Fruit fly (Drosophila melanogaster) whole organism, embryonic: Measurements from ENCODE around the gene Moe.

Source experiments
- CG10654 ChIP-seq: fragments of 200-800 bp; sonication (Bioruptor generic); optimal IDR thresholded peaks from 2 replicates; lab custom pipeline; 2016; ENCODE audit warnings: missing biosample characterization, missing genetic modification characterization
- CG11247 ChIP-seq: fragments of 200-800 bp; sonication (Bioruptor generic); IDR thresholded peaks from 2 replicates; pipeline ENCODE4 v1.3.6; 2022; ENCODE audit warnings: missing biosample characterization, missing genetic modification characterization
- CG12071 ChIP-seq: fragments of 200-800 bp; sonication (Bioruptor generic); optimal IDR thresholded peaks from 3 replicates; lab custom pipeline; 2018; ENCODE audit warnings: missing biosample characterization, mild to moderate bottlenecking, missing genetic modification characterization
- CG15269 ChIP-seq: fragments of 200-800 bp; sonication (Bioruptor generic); optimal IDR thresholded peaks from 2 replicates; lab custom pipeline; 2018; ENCODE audit warnings: missing biosample characterization, mild to moderate bottlenecking, missing genetic modification characterization, moderate library complexity
- CG18011 ChIP-seq: fragments of 200-800 bp; sonication (Bioruptor generic); optimal IDR thresholded peaks from 2 replicates; lab custom pipeline; 2017; ENCODE audit warnings: missing biosample characterization, missing genetic modification characterization, mild to moderate bottlenecking, moderate library complexity, missing genotype
- CG18764 ChIP-seq: fragments of 200-800 bp; sonication (Bioruptor generic); optimal IDR thresholded peaks from 3 replicates; lab custom pipeline; 2016; ENCODE audit warnings: missing biosample characterization, missing genetic modification characterization
- CG31365 ChIP-seq: fragments of 200-800 bp; sonication (Bioruptor generic); optimal IDR thresholded peaks from 2 replicates; lab custom pipeline; 2018; ENCODE audit warnings: missing biosample characterization, mild to moderate bottlenecking, missing genetic modification characterization
- CG3838 ChIP-seq: fragments of 200-800 bp; sonication (Bioruptor generic); optimal IDR thresholded peaks from 3 replicates; lab custom pipeline; 2016; ENCODE audit warnings: missing biosample characterization, missing genetic modification characterization
- CG6765 ChIP-seq: fragments of 200-800 bp; sonication (Bioruptor generic); optimal IDR thresholded peaks from 3 replicates; lab custom pipeline; 2017; ENCODE audit warnings: missing biosample characterization, mild to moderate bottlenecking, missing genetic modification characterization
- CG7271 ChIP-seq: fragments of 200-800 bp; sonication (Bioruptor generic); optimal IDR thresholded peaks from 2 replicates; lab custom pipeline; 2018; ENCODE audit warnings: missing biosample characterization, mild to moderate bottlenecking, missing genetic modification characterization, moderate library complexity
- CG7556 ChIP-seq: fragments of 200-800 bp; sonication (Bioruptor generic); optimal IDR thresholded peaks from 2 replicates; lab custom pipeline; 2017; ENCODE audit warnings: missing biosample characterization, mild to moderate bottlenecking, missing genetic modification characterization
- CG7987 ChIP-seq: fragments of 200-800 bp; sonication (Bioruptor generic); optimal IDR thresholded peaks from 2 replicates; lab custom pipeline; 2018; ENCODE audit warnings: missing biosample characterization, mild to moderate bottlenecking, missing genetic modification characterization, moderate library complexity
- CG8290 ChIP-seq, 3 experiments: fragments of 200-800 bp; sonication (Bioruptor generic); optimal IDR thresholded peaks; 2 replicates each; lab custom pipeline; 2016 to 2019; ENCODE audit warnings: missing biosample characterization in 3 of 3, missing genetic modification characterization in 3 of 3, mild to moderate bottlenecking in 2 of 3, moderate library complexity in 1 of 3
- CG8944 ChIP-seq: fragments of 200-800 bp; sonication (Bioruptor generic); optimal IDR thresholded peaks from 3 replicates; lab custom pipeline; 2016; ENCODE audit warnings: missing biosample characterization, missing genetic modification characterization
- CG9727 ChIP-seq: fragments of 200-800 bp; sonication (Bioruptor generic); optimal IDR thresholded peaks from 3 replicates; lab custom pipeline; 2017; ENCODE audit warnings: missing biosample characterization, mild to moderate bottlenecking, missing genetic modification characterization
- CkIIα-i1 ChIP-seq: fragments of 200-800 bp; sonication (Bioruptor generic); IDR thresholded peaks from 2 replicates; pipeline ENCODE4 v1.3.6; 2022; ENCODE audit warnings: missing biosample characterization, missing genetic modification characterization
- Eip74EF ChIP-seq, 2 experiments: fragments of 200-800 bp in 1 of 2; fragments of >200 bp in 1 of 2; sonication (Bioruptor generic) in 1 of 2; optimal IDR thresholded peaks; 2 replicates each; lab custom pipeline; 2017 to 2019; ENCODE audit warnings: missing biosample characterization in 2 of 2, missing genetic modification characterization in 2 of 2, mild to moderate bottlenecking in 1 of 2, moderate library complexity in 1 of 2
- GATAe ChIP-seq: fragments of 200-800 bp; sonication (Bioruptor generic); conservative IDR thresholded peaks from 2 replicates; pipeline ENCODE4 v1.3.6; 2022; ENCODE audit warnings: missing biosample characterization, missing genetic modification characterization
- H2.0 ChIP-seq: fragments of 200-800 bp; sonication (Bioruptor generic); IDR thresholded peaks from 2 replicates; pipeline ENCODE4 v1.3.6; 2022; ENCODE audit warnings: missing biosample characterization, missing genetic modification characterization
- Six4 ChIP-seq: fragments of 200-800 bp; sonication (Bioruptor generic); optimal IDR thresholded peaks from 2 replicates; lab custom pipeline; 2016; ENCODE audit warnings: missing biosample characterization, missing genetic modification characterization
- Vsx1 ChIP-seq: fragments of 200-800 bp; sonication (Bioruptor generic); optimal IDR thresholded peaks from 2 replicates; lab custom pipeline; 2017; ENCODE audit warnings: missing biosample characterization, mild to moderate bottlenecking, missing genetic modification characterization, missing genetic modification reagents
- Xrp1 ChIP-seq: fragments of 200-800 bp; sonication (Bioruptor generic); IDR thresholded peaks from 2 replicates; pipeline ENCODE4 v1.3.6; 2022; ENCODE audit warnings: missing biosample characterization, missing genetic modification characterization
- al ChIP-seq: fragments of 200-800 bp; sonication (Bioruptor generic); IDR thresholded peaks from 2 replicates; pipeline ENCODE4 v1.3.6; 2022; ENCODE audit warnings: missing biosample characterization, missing genetic modification characterization
- amos ChIP-seq: fragments of 200-800 bp; sonication (Bioruptor generic); IDR thresholded peaks from 2 replicates; pipeline ENCODE4 v1.3.6; 2022; ENCODE audit warnings: missing biosample characterization, missing genetic modification characterization; ENCODE audit not compliant: partially characterized antibody
- bbx ChIP-seq: fragments of 200-800 bp; sonication (Bioruptor generic); IDR thresholded peaks from 2 replicates; pipeline ENCODE4 v1.3.6; 2022; ENCODE audit warnings: missing biosample characterization, missing genetic modification characterization; ENCODE audit not compliant: partially characterized antibody
- bcd ChIP-seq: fragments of 200-800 bp; sonication (Bioruptor generic); optimal IDR thresholded peaks from 2 replicates; lab custom pipeline; 2017; ENCODE audit warnings: missing biosample characterization, mild to moderate bottlenecking, missing genetic modification characterization
- bsh ChIP-seq, 2 experiments: fragments of 200-800 bp; sonication (Bioruptor generic); optimal IDR thresholded peaks; 2 replicates each; lab custom pipeline; 2017 to 2018; ENCODE audit warnings: mild to moderate bottlenecking in 2 of 2, missing biosample characterization in 2 of 2, missing genetic modification characterization in 2 of 2, moderate library complexity in 1 of 2
- cas ChIP-seq: fragments of 200-800 bp; sonication (Bioruptor generic); IDR thresholded peaks from 2 replicates; pipeline ENCODE4 v1.3.6; 2022; ENCODE audit warnings: missing biosample characterization, missing genetic modification characterization
- crc ChIP-seq: fragments of 200-800 bp; sonication (Bioruptor generic); optimal IDR thresholded peaks from 2 replicates; lab custom pipeline; 2016; ENCODE audit warnings: missing biosample characterization, missing genetic modification characterization
- da ChIP-seq: fragments of 200-800 bp; sonication (Bioruptor generic); optimal IDR thresholded peaks from 2 replicates; lab custom pipeline; 2016; ENCODE audit warnings: missing biosample characterization, missing genetic modification characterization
- gcm ChIP-seq: fragments of 200-800 bp; sonication (Bioruptor generic); optimal IDR thresholded peaks from 2 replicates; lab custom pipeline; 2019; ENCODE audit warnings: missing biosample characterization, mild to moderate bottlenecking, missing genetic modification characterization, moderate library complexity
- gem ChIP-seq: fragments of 200-800 bp; sonication (Bioruptor generic); optimal IDR thresholded peaks from 2 replicates; lab custom pipeline; 2019; ENCODE audit warnings: missing biosample characterization, mild to moderate bottlenecking, missing genetic modification characterization, moderate library complexity
- h ChIP-seq: fragments of >200 bp; optimal IDR thresholded peaks from 2 replicates; lab custom pipeline; 2017
- her ChIP-seq: fragments of 200-800 bp; sonication (Bioruptor generic); optimal IDR thresholded peaks from 2 replicates; lab custom pipeline; 2016; ENCODE audit warnings: missing biosample characterization, missing genetic modification characterization
- insv ChIP-seq, 2 experiments: fragments of 200-800 bp; sonication (Bioruptor generic); optimal IDR thresholded peaks; 3 replicates each; lab custom pipeline; 2016 to 2018; ENCODE audit warnings: missing biosample characterization in 2 of 2, missing genetic modification characterization in 2 of 2
- lov ChIP-seq, 2 experiments: fragments of 200-800 bp in 1 of 2; fragments of >200 bp in 1 of 2; sonication (Bioruptor generic) in 1 of 2; IDR thresholded peaks in 1 of 2; optimal IDR thresholded peaks in 1 of 2; 2 replicates in 1 of 2; 3 replicates in 1 of 2; pipeline versions ENCODE4 v1.3.6 to Lab custom; 2017 to 2022; ENCODE audit warnings: missing biosample characterization in 1 of 2, missing genetic modification characterization in 1 of 2
- nerfin-2 ChIP-seq: fragments of 200-800 bp; sonication (Bioruptor generic); IDR thresholded peaks from 2 replicates; pipeline ENCODE4 v1.3.6; 2022; ENCODE audit warnings: missing biosample characterization, missing genetic modification characterization; ENCODE audit not compliant: partially characterized antibody
- p53 ChIP-seq: fragments of 200-800 bp; sonication (Bioruptor generic); optimal IDR thresholded peaks from 2 replicates; lab custom pipeline; 2016; ENCODE audit warnings: missing biosample characterization, missing genetic modification characterization
- pfk ChIP-seq: fragments of 200-800 bp; sonication (Bioruptor generic); optimal IDR thresholded peaks from 2 replicates; lab custom pipeline; 2018; ENCODE audit warnings: missing biosample characterization, mild to moderate bottlenecking, missing genetic modification characterization, moderate library complexity
- pum ChIP-seq: fragments of 200-800 bp; sonication (Bioruptor generic); optimal IDR thresholded peaks from 2 replicates; lab custom pipeline; 2016; ENCODE audit warnings: missing biosample characterization, missing genetic modification characterization
- ranshi ChIP-seq: fragments of 200-800 bp; sonication (Bioruptor generic); IDR thresholded peaks from 2 replicates; pipeline ENCODE4 v1.3.6; 2022; ENCODE audit warnings: missing biosample characterization, missing genetic modification characterization
- rib ChIP-seq: fragments of 200-800 bp; sonication (Bioruptor generic); IDR thresholded peaks from 2 replicates; pipeline ENCODE4 v1.3.6; 2022; ENCODE audit warnings: missing biosample characterization, missing genetic modification characterization
- sima ChIP-seq: fragments of 200-800 bp; sonication (Bioruptor generic); optimal IDR thresholded peaks from 2 replicates; lab custom pipeline; 2016; ENCODE audit warnings: missing biosample characterization, missing genetic modification characterization
- vnd ChIP-seq: fragments of 200-800 bp; sonication (Bioruptor generic); IDR thresholded peaks from 3 replicates; pipeline ENCODE4 v1.3.6; 2022; ENCODE audit warnings: missing biosample characterization, missing genetic modification characterization; ENCODE audit not compliant: partially characterized antibody
- vvl ChIP-seq: fragments of 200-800 bp; sonication (Bioruptor generic); IDR thresholded peaks from 2 replicates; pipeline ENCODE4 v1.3.6; 2022; ENCODE audit warnings: missing biosample characterization, missing genetic modification characterization
- wek ChIP-seq: fragments of 200-800 bp; sonication (Bioruptor generic); optimal IDR thresholded peaks from 3 replicates; lab custom pipeline; 2018; ENCODE audit warnings: missing biosample characterization, mild to moderate bottlenecking, missing genetic modification characterization, moderate library complexity
- yki ChIP-seq: fragments of >200 bp; optimal IDR thresholded peaks from 3 replicates; lab custom pipeline; 2018

The Moe gene

dm6 chrX:8863554-8864498 lies 34.3 kb downstream of the Moe start (continued):
- peak; percentile 89 for TF ChIP-seq gem
- TF ChIP-seq lov (optimal IDR thresholded peaks at IDR 0.05; lab: Kevin White, UChicago): no peak
- peak; percentile 63; the same call in 1 of the 3 replicates for TF ChIP-seq lov (GFP tag; IDR thresholded peaks at IDR 0.05; lab: Robert Waterston, UW)
- peak in 1 of 2 experiments; percentile 44 for TF ChIP-seq insv (GFP tag; optimal IDR thresholded peaks at IDR 0.05; lab: Kevin White, UChicago)
- no peak for TF ChIP-seq sima (GFP tag; lab: Kevin White, UChicago)
- peak; percentile 74 for TF ChIP-seq gcm (GFP tag; lab: Kevin White, UChicago)
- TF ChIP-seq amos: peak; percentile 13; the same call in 1 of the 2 replicates
- peak; percentile 12 for TF ChIP-seq pum (GFP tag; lab: Kevin White, UChicago)
- TF ChIP-seq pfk (GFP tag; lab: Kevin White, UChicago): no peak
- peak in 1 of 2 experiments; percentile 82 for TF ChIP-seq Eip74EF (GFP tag; optimal IDR thresholded peaks at IDR 0.05; lab: Kevin White, UChicago)
- no peak for TF ChIP-seq CkIIα-i1
- TF ChIP-seq ranshi (GFP tag; lab: Robert Waterston, UW): peak; percentile 78
- TF ChIP-seq bbx (GFP tag; lab: Robert Waterston, UW): no peak
- peak; percentile 44 for TF ChIP-seq CG18011 (GFP tag; lab: Kevin White, UChicago)
- TF ChIP-seq CG7987 (GFP tag; lab: Kevin White, UChicago): peak; percentile 57
- TF ChIP-seq crc (GFP tag; lab: Kevin White, UChicago): no peak
- TF ChIP-seq GATAe: no peak
- TF ChIP-seq bsh (GFP tag; optimal IDR thresholded peaks at IDR 0.05; lab: Kevin White, UChicago): peak; percentile 77 to 88
- TF ChIP-seq da: no peak
- no peak for TF ChIP-seq yki (lab: Kevin White, UChicago)
- no peak for TF ChIP-seq p53
- peak; percentile 87 for TF ChIP-seq CG15269 (tag; lab: Kevin White, UChicago)
- 0 out of 3 replicates have a peak, but pooled peaks have one; percentile 43 for TF ChIP-seq vnd
- peak; percentile 19; the same call in 1 of the 2 replicates for TF ChIP-seq rib (GFP tag; lab: Robert Waterston, UW)
- TF ChIP-seq CG11247: peak; percentile 75
- peak; percentile 26 for TF ChIP-seq CG8290 (GFP tag; optimal IDR thresholded peaks at IDR 0.05; lab: Kevin White, UChicago)
- peak in 1 of 2 experiments; percentile 14 for TF ChIP-seq CG8290 (tag; optimal IDR thresholded peaks at IDR 0.05; lab: Kevin White, UChicago)
- peak; percentile 64 for TF ChIP-seq Six4 (GFP tag; lab: Kevin White, UChicago)
- peak; percentile 10 for TF ChIP-seq CG8944 (GFP tag; lab: Kevin White, UChicago)
- peak; percentile 59 for TF ChIP-seq Vsx1 (GFP tag; lab: Kevin White, UChicago)
- TF ChIP-seq CG7271 (tag; lab: Kevin White, UChicago): no peak
- peak; percentile 88 for TF ChIP-seq Xrp1 (GFP tag; lab: Robert Waterston, UW)
- TF ChIP-seq CG3838 (GFP tag; lab: Kevin White, UChicago): no peak
- TF ChIP-seq CG7556: peak; percentile 84
- peak; percentile 9 for TF ChIP-seq her (GFP tag; lab: Kevin White, UChicago)
- peak; percentile 77; the same call in 1 of the 2 replicates for TF ChIP-seq al (GFP tag; lab: Robert Waterston, UW)
- no peak for TF ChIP-seq h
- peak; percentile 86 for TF ChIP-seq bcd (GFP tag; lab: Kevin White, UChicago)
- TF ChIP-seq CG10654 (GFP tag; lab: Kevin White, UChicago): peak; percentile 35
- TF ChIP-seq cas (GFP tag; lab: Robert Waterston, UW): peak; percentile 38; the same call in 1 of the 2 replicates
- no peak for TF ChIP-seq CG31365 (tag; lab: Kevin White, UChicago)
- peak; percentile 87 for TF ChIP-seq CG9727 (GFP tag; lab: Kevin White, UChicago)
- peak; percentile 89 for TF ChIP-seq vvl (GFP tag; lab: Robert Waterston, UW)
- peak; percentile 6 for TF ChIP-seq CG18764 (GFP tag; lab: Kevin White, UChicago)
- TF ChIP-seq nerfin-2 (GFP tag; lab: Robert Waterston, UW): no peak
- peak; percentile 72 for TF ChIP-seq H2.0 (GFP tag; lab: Robert Waterston, UW)
- peak; percentile 6 for TF ChIP-seq CG12071 (GFP tag; lab: Kevin White, UChicago)
- TF ChIP-seq wek (GFP tag; lab: Kevin White, UChicago): peak; percentile 16
- peak; percentile 74 for TF ChIP-seq CG6765 (GFP tag; lab: Kevin White, UChicago)
